Worm (Caenorhabditis elegans) whole organism, late embryonic: Measurements from ENCODE around the gene srx-85.

Source experiments
- C08G9.2 ChIP-seq: sonication (generic microtip); optimal IDR thresholded peaks from 2 replicates; lab custom pipeline; 2016; ENCODE audit warnings: mild to moderate bottlenecking, missing genetic modification characterization, moderate library complexity, missing compliant biosample characterization
- K02D7.2 ChIP-seq: sonication (generic microtip); optimal IDR thresholded peaks from 2 replicates; lab custom pipeline; 2017; ENCODE audit warnings: mild to moderate bottlenecking, missing genetic modification characterization, missing compliant biosample characterization
- K09A11.1 ChIP-seq: sonication (generic microtip); optimal IDR thresholded peaks from 2 replicates; lab custom pipeline; 2017; ENCODE audit warnings: antibody characterized with exemption, mild to moderate bottlenecking, missing genetic modification characterization, missing compliant biosample characterization; ENCODE audit not compliant: insufficient read depth
- ahr-1 ChIP-seq: sonication (generic microtip); optimal IDR thresholded peaks from 2 replicates; lab custom pipeline; 2016; ENCODE audit warnings: missing genetic modification characterization, missing compliant biosample characterization
- ama-1 ChIP-seq: fragments of 150-350 bp; optimal IDR thresholded peaks from 2 replicates; lab custom pipeline; 2014
- ceh-14 ChIP-seq: sonication (generic microtip); optimal IDR thresholded peaks from 2 replicates; lab custom pipeline; 2016; ENCODE audit warnings: missing genotype, missing genetic modification characterization, missing compliant biosample characterization
- ceh-19 ChIP-seq: fragments of 200-800 bp; sonication (Bioruptor generic); optimal IDR thresholded peaks from 2 replicates; lab custom pipeline; 2018; ENCODE audit warnings: mild to moderate bottlenecking, missing genetic modification characterization, missing compliant biosample characterization
- ceh-34 ChIP-seq: sonication (generic microtip); optimal IDR thresholded peaks from 2 replicates; lab custom pipeline; 2016; ENCODE audit warnings: mild to moderate bottlenecking, missing genetic modification characterization, missing compliant biosample characterization
- ceh-48 ChIP-seq: sonication (generic microtip); optimal IDR thresholded peaks from 2 replicates; lab custom pipeline; 2016; ENCODE audit warnings: missing genetic modification characterization, inconsistent platforms, missing compliant biosample characterization
- ceh-6 ChIP-seq: fragments of 200-800 bp; sonication (Bioruptor generic); optimal IDR thresholded peaks from 2 replicates; lab custom pipeline; 2018; ENCODE audit warnings: mild to moderate bottlenecking, missing genetic modification characterization, missing compliant biosample characterization
- che-1 ChIP-seq: sonication (generic microtip); optimal IDR thresholded peaks from 2 replicates; lab custom pipeline; 2016; ENCODE audit warnings: mild to moderate bottlenecking, missing genetic modification characterization, missing compliant biosample characterization
- elt-4 ChIP-seq: sonication (generic microtip); optimal IDR thresholded peaks from 2 replicates; lab custom pipeline; 2016; ENCODE audit warnings: missing genetic modification characterization, missing compliant biosample characterization
- eyg-1 ChIP-seq: sonication (generic microtip); optimal IDR thresholded peaks from 2 replicates; lab custom pipeline; 2016; ENCODE audit warnings: missing genotype, missing genetic modification characterization, missing compliant biosample characterization
- fax-1 ChIP-seq: sonication (generic microtip); optimal IDR thresholded peaks from 2 replicates; lab custom pipeline; 2016; ENCODE audit warnings: missing genotype, missing genetic modification characterization, missing compliant biosample characterization
- fkh-10 ChIP-seq: fragments of 150-350 bp; optimal IDR thresholded peaks from 2 replicates; lab custom pipeline; 2014; ENCODE audit warnings: missing biosample characterization, missing genetic modification reagents, missing genetic modification characterization
- fkh-6 ChIP-seq: sonication (generic microtip); optimal IDR thresholded peaks from 2 replicates; lab custom pipeline; 2016; ENCODE audit warnings: missing genetic modification characterization, missing compliant biosample characterization
- hlh-6 ChIP-seq: sonication (generic microtip); optimal IDR thresholded peaks from 2 replicates; lab custom pipeline; 2016; ENCODE audit warnings: missing genotype, missing genetic modification characterization, missing compliant biosample characterization
- hlh-8 ChIP-seq: sonication (generic microtip); optimal IDR thresholded peaks from 2 replicates; lab custom pipeline; 2016; ENCODE audit warnings: missing genotype, missing genetic modification characterization, missing compliant biosample characterization
- lin-11 ChIP-seq: fragments of 200-800 bp; sonication (Bioruptor generic); optimal IDR thresholded peaks from 2 replicates; lab custom pipeline; 2018; ENCODE audit warnings: mild to moderate bottlenecking, missing genetic modification characterization, missing compliant biosample characterization
- mec-3 ChIP-seq: sonication (generic microtip); optimal IDR thresholded peaks from 2 replicates; lab custom pipeline; 2016; ENCODE audit warnings: borderline replicate concordance, missing genetic modification characterization, missing compliant biosample characterization
- nfya-1 ChIP-seq: sonication (generic microtip); optimal IDR thresholded peaks from 2 replicates; lab custom pipeline; 2017; ENCODE audit warnings: missing genetic modification characterization, mild to moderate bottlenecking, missing compliant biosample characterization, antibody characterized with exemption, moderate library complexity
- nhr-11 ChIP-seq: fragments of 150-350 bp; optimal IDR thresholded peaks from 2 replicates; lab custom pipeline; 2014; ENCODE audit warnings: missing biosample characterization, missing genetic modification characterization
- nhr-232 ChIP-seq: sonication (generic microtip); optimal IDR thresholded peaks from 2 replicates; lab custom pipeline; 2016; ENCODE audit warnings: missing genetic modification characterization, missing compliant biosample characterization
- npax-4 ChIP-seq: sonication (generic microtip); optimal IDR thresholded peaks from 2 replicates; lab custom pipeline; 2016; ENCODE audit warnings: missing genetic modification characterization, missing compliant biosample characterization
- odd-2 ChIP-seq: sonication (generic microtip); optimal IDR thresholded peaks from 2 replicates; lab custom pipeline; 2017; ENCODE audit warnings: antibody characterized with exemption, mild to moderate bottlenecking, missing genetic modification characterization, missing compliant biosample characterization
- pat-9 ChIP-seq: fragments of 200-800 bp; sonication (Bioruptor generic); optimal IDR thresholded peaks from 2 replicates; lab custom pipeline; 2018; ENCODE audit warnings: mild to moderate bottlenecking, missing genetic modification characterization, moderate library complexity, missing compliant biosample characterization
- pax-1 ChIP-seq: fragments of 150-350 bp; optimal IDR thresholded peaks from 2 replicates; lab custom pipeline; 2014; ENCODE audit warnings: missing biosample characterization, missing genetic modification characterization
- pqm-1 ChIP-seq: sonication (generic microtip); optimal IDR thresholded peaks from 2 replicates; lab custom pipeline; 2016; ENCODE audit warnings: missing genetic modification characterization, missing compliant biosample characterization
- pros-1 ChIP-seq: fragments of 150-350 bp; optimal IDR thresholded peaks from 2 replicates; lab custom pipeline; 2014; ENCODE audit warnings: missing biosample characterization, missing genetic modification reagents, missing genetic modification characterization
- rnt-1 ChIP-seq: sonication (generic microtip); optimal IDR thresholded peaks from 2 replicates; lab custom pipeline; 2016; ENCODE audit warnings: missing genetic modification characterization, missing compliant biosample characterization
- sdc-2 ChIP-seq: sonication (generic microtip); optimal IDR thresholded peaks from 2 replicates; lab custom pipeline; 2016; ENCODE audit warnings: missing genotype, missing genetic modification characterization, missing compliant biosample characterization
- sox-2 ChIP-seq: fragments of 200-800 bp; sonication (Bioruptor generic); IDR thresholded peaks from 2 replicates; pipeline ENCODE4 v1.3.6; 2022; ENCODE audit warnings: missing genetic modification reagents, missing genetic modification characterization, missing compliant biosample characterization
- syd-9 ChIP-seq: sonication (generic microtip); optimal IDR thresholded peaks from 2 replicates; lab custom pipeline; 2016; ENCODE audit warnings: mild to moderate bottlenecking, missing genetic modification characterization, moderate library complexity, missing compliant biosample characterization
- tbx-2 ChIP-seq: sonication (generic microtip); optimal IDR thresholded peaks from 2 replicates; lab custom pipeline; 2016; ENCODE audit warnings: missing genetic modification characterization, missing compliant biosample characterization
- tbx-7 ChIP-seq: sonication (generic microtip); optimal IDR thresholded peaks from 2 replicates; lab custom pipeline; 2016; ENCODE audit warnings: missing genotype, missing genetic modification characterization, missing compliant biosample characterization
- ttx-3 ChIP-seq: sonication (generic microtip); optimal IDR thresholded peaks from 2 replicates; lab custom pipeline; 2016; ENCODE audit warnings: missing genetic modification reagents, missing genetic modification characterization, missing compliant biosample characterization
- unc-42 ChIP-seq: sonication (generic microtip); optimal IDR thresholded peaks from 2 replicates; lab custom pipeline; 2016; ENCODE audit warnings: missing genotype, missing genetic modification characterization, missing compliant biosample characterization
- unc-86 ChIP-seq: sonication (generic microtip); optimal IDR thresholded peaks from 2 replicates; lab custom pipeline; 2016; ENCODE audit warnings: missing genetic modification characterization, missing compliant biosample characterization

Gene srx-85

ce11 chrV:11554260-11554659 is 1.8 kb downstream of the srx-85 start, which contains the start of gene duo-1:
TSS of gene duo-1 (plus strand) at chrV:11554630.
- no peak for TF ChIP-seq tbx-2 (tag; lab: Kevin White, UChicago)
- TF ChIP-seq eyg-1 (tag; lab: Kevin White, UChicago): no peak
- no peak for TF ChIP-seq sdc-2 (tag; lab: Kevin White, UChicago)
- TF ChIP-seq K09A11.1: no peak
- TF ChIP-seq ceh-14 (tag; lab: Kevin White, UChicago): no peak
- no peak for TF ChIP-seq odd-2 (tag; lab: Kevin White, UChicago)
- no peak for TF ChIP-seq nhr-11 (tag; lab: Kevin White, UChicago)
- no peak for TF ChIP-seq ahr-1 (tag; lab: Kevin White, UChicago)
- TF ChIP-seq pqm-1 (tag; lab: Kevin White, UChicago): no peak
- no peak for TF ChIP-seq C08G9.2 (tag; lab: Kevin White, UChicago)
- no peak for TF ChIP-seq tbx-7 (tag; lab: Kevin White, UChicago)
- TF ChIP-seq fkh-10 (GFP tag; lab: Kevin White, UChicago): no peak
- TF ChIP-seq syd-9 (tag; lab: Kevin White, UChicago): no peak
- TF ChIP-seq sox-2 (GFP tag; lab: Robert Waterston, UW): no peak
- no peak for TF ChIP-seq hlh-8 (tag; lab: Kevin White, UChicago)
- TF ChIP-seq hlh-6: no peak
- no peak for TF ChIP-seq pat-9
- TF ChIP-seq ceh-19 (GFP tag; lab: Kevin White, UChicago): no peak
- TF ChIP-seq pax-1 (tag; lab: Kevin White, UChicago): no peak
- no peak for TF ChIP-seq ceh-6 (GFP tag; lab: Kevin White, UChicago)

DNA sequence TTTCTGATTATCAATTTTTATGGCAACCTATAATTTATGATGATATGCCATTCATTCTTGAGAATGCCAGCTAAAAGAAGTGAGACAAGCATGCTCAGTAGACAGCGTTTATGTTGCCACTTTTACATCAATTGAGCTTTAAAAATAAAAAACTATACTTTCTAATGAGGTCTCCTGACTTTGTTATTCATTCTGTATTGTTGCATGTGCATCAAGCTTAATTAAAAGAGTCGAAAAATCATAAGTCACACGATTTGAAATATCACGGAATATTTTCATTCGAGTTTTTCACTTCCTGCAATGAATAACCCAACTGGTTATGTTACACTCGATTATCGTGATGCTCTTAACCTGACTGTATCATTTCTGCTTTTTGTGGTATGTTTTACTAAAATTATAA is 10.2 kb downstream of the srx-85 start, which contains the start of gene srx-86:
Gene srx-86 (plus strand): TSS at position 301 of the 400 bp plus-strand sequence.
- TF ChIP-seq lin-11 (tag; lab: Kevin White, UChicago) (no peak), rnt-1 (tag; lab: Kevin White, UChicago) (no peak), unc-86 (tag; lab: Kevin White, UChicago) (no peak), hlh-6 (no peak), fkh-6 (no peak), unc-42 (tag; lab: Kevin White, UChicago) (no peak), elt-4 (tag; lab: Kevin White, UChicago) (no peak), pros-1 (no peak), K02D7.2 (tag; lab: Kevin White, UChicago) (no peak), ceh-48 (no peak), fax-1 (tag; lab: Kevin White, UChicago) (no peak), ama-1 (lab: Kevin White, UChicago) (no peak), pqm-1 (tag; lab: Kevin White, UChicago) (no peak), che-1 (no peak), nhr-232 (tag; lab: Kevin White, UChicago) (no peak), ttx-3 (no peak), ceh-6 (GFP tag; lab: Kevin White, UChicago) (no peak), mec-3 (tag; lab: Kevin White, UChicago) (no peak), ceh-34 (tag; lab: Kevin White, UChicago) (no peak), C08G9.2 (tag; lab: Kevin White, UChicago) (no peak)

ce11 chrV:11564573-11564972 is 12.1 kb downstream of the srx-85 start, which contains the start of gene srx-87:
TSS of gene srx-87 (plus strand) at chrV:11564873.
- TF ChIP-seq ahr-1 (tag; lab: Kevin White, UChicago): no peak
- no peak for TF ChIP-seq npax-4 (tag; lab: Kevin White, UChicago)
- no peak for TF ChIP-seq nfya-1 (tag; lab: Kevin White, UChicago)
- TF ChIP-seq fkh-10 (GFP tag; lab: Kevin White, UChicago): no peak
- no peak for TF ChIP-seq ceh-34 (tag; lab: Kevin White, UChicago)
- no peak for TF ChIP-seq eyg-1 (tag; lab: Kevin White, UChicago)
- no peak for TF ChIP-seq che-1
